Worm (Caenorhabditis elegans): ENCODE measurements around the gene dnj-20.

Gene dnj-20

ce11 chrII:9624110-9624695 is at the start of gene dnj-20, which contains the start of gene ZK1307.8:
TSS of gene dnj-20 (minus strand) at chrII:9624176.
TSS of gene ZK1307.8 (plus strand) at chrII:9624613.
- TF ChIP-seq cog-1 (tag; optimal IDR thresholded peaks at IDR 0.05), result no peak
- TF ChIP-seq flt-1 (GFP tag; IDR thresholded peaks at IDR 0.05), result no peak
- TF ChIP-seq med-1 (GFP tag; optimal IDR thresholded peaks at IDR 0.05; ENCODE audit: insufficient read depth), result no peak
- TF ChIP-seq klf-2 (GFP tag; conservative IDR thresholded peaks at IDR 0.05), result no peak
- TF ChIP-seq ztf-23 (GFP tag; IDR thresholded peaks at IDR 0.05), result no peak
- TF ChIP-seq ref-1 (GFP tag; conservative IDR thresholded peaks at IDR 0.05), result no peak
- no peak for TF ChIP-seq tab-1 (GFP tag; IDR thresholded peaks at IDR 0.05)
- TF ChIP-seq ztf-29 (GFP tag; IDR thresholded peaks at IDR 0.05), result no peak
- TF ChIP-seq T22C8.4 (GFP tag; IDR thresholded peaks at IDR 0.05), result no peak

DNA sequence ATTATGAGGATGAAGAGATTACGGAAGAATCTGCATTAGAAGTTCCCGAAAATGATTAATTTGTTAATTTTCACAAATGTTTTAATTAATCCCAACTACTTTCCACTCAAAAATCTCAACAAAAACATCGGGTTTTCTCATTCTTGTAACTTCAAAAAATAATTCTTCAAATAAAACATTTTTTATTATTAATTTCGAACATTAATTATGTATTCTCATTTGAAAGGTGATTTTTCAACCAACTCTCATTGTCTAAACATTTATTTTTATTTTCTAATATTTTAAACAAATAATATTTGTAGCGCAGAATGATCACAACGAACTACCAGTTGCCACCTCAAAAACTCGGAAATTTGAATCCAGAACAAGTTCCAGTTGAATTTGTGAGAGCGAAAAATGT is 47.3 kb upstream of the dnj-20 start, which contains the start of gene ZK1320.7:
ZK1320.7 (plus strand) TSS at position 301 of the 400 bp plus-strand sequence.
- TF ChIP-seq ztf-23 (GFP tag; IDR thresholded peaks at IDR 0.05), result no peak
- TF ChIP-seq med-1 (GFP tag; optimal IDR thresholded peaks at IDR 0.05; ENCODE audit: insufficient read depth), result no peak
- TF ChIP-seq tab-1 (GFP tag; IDR thresholded peaks at IDR 0.05), result no peak
- TF ChIP-seq T22C8.4 (GFP tag; IDR thresholded peaks at IDR 0.05), result no peak
- TF ChIP-seq flt-1 (GFP tag; IDR thresholded peaks at IDR 0.05), result no peak
- TF ChIP-seq klf-2 (GFP tag; conservative IDR thresholded peaks at IDR 0.05), result no peak
- TF ChIP-seq ztf-29 (GFP tag; IDR thresholded peaks at IDR 0.05), result no peak
- TF ChIP-seq ref-1 (GFP tag; conservative IDR thresholded peaks at IDR 0.05), result no peak
- no peak for TF ChIP-seq cog-1 (tag; optimal IDR thresholded peaks at IDR 0.05)

- TF ChIP-seq T22C8.4 (GFP tag; IDR thresholded peaks at IDR 0.05) (0 out of 2 replicates have a peak, but pooled peaks have one; percentile 23), ztf-29 (GFP tag; IDR thresholded peaks at IDR 0.05) (no peak)
Measured at ce11 chrII:9668959-9669358, 45.0 kb upstream of the dnj-20 start, which contains the start of gene taf-8. TSS of gene taf-8 (plus strand) at chrII:9669318.

ce11 chrII:9667382-9667781 is 43.4 kb upstream of the dnj-20 start, which contains the start of gene ZK1320.11:
TSS of gene ZK1320.11 (plus strand) at chrII:9667624.
- TF ChIP-seq med-1 (GFP tag; optimal IDR thresholded peaks at IDR 0.05; ENCODE audit: insufficient read depth) (no peak), T22C8.4 (GFP tag; IDR thresholded peaks at IDR 0.05) (no peak), ref-1 (GFP tag; conservative IDR thresholded peaks at IDR 0.05) (no peak), tab-1 (GFP tag; IDR thresholded peaks at IDR 0.05) (no peak), cog-1 (tag; optimal IDR thresholded peaks at IDR 0.05) (no peak), flt-1 (GFP tag; IDR thresholded peaks at IDR 0.05) (no peak), klf-2 (GFP tag; conservative IDR thresholded peaks at IDR 0.05) (no peak), ztf-23 (GFP tag; IDR thresholded peaks at IDR 0.05) (no peak), ztf-29 (GFP tag; IDR thresholded peaks at IDR 0.05) (no peak)

- TF ChIP-seq flt-1 (GFP tag; IDR thresholded peaks at IDR 0.05) (no peak), klf-2 (GFP tag; conservative IDR thresholded peaks at IDR 0.05) (no peak), tab-1 (GFP tag; IDR thresholded peaks at IDR 0.05) (no peak), ztf-29 (GFP tag; IDR thresholded peaks at IDR 0.05) (no peak)
Measured at ce11 chrII:9665577-9665976, 41.6 kb upstream of the dnj-20 start, which contains the start of gene ZK1320.5. TSS of gene ZK1320.5 (minus strand) at chrII:9665677.

DNA sequence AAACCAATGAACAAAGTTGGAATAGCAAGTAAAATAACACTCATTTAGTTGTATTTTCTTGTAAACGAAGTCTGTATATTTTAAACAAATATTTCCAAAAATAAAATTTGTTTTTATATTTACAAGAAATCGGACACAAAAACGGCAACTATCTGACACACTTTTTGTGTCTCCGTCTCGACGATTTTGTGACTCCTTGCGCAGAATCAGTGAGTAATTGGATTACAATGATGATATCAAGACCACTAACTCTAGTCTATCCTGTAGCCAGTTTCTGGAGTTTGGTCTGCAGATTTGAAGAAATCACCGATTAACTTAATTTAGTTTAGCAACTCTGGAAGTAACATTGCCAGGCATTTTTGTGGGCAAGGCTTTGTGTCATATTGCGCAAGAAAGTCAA is 38.8 kb upstream of the dnj-20 start, which contains the start of gene cyp-13A10:
cyp-13A10 (minus strand) TSS at position 88 of the 400 bp plus-strand sequence.
- TF ChIP-seq klf-2 (GFP tag; conservative IDR thresholded peaks at IDR 0.05) (no peak), ref-1 (GFP tag; conservative IDR thresholded peaks at IDR 0.05) (no peak), med-1 (GFP tag; optimal IDR thresholded peaks at IDR 0.05; ENCODE audit: insufficient read depth) (no peak), ztf-23 (GFP tag; IDR thresholded peaks at IDR 0.05) (no peak), cog-1 (tag; optimal IDR thresholded peaks at IDR 0.05) (no peak)

- TF ChIP-seq flt-1 (GFP tag; IDR thresholded peaks at IDR 0.05) (no peak), ref-1 (GFP tag; conservative IDR thresholded peaks at IDR 0.05) (no peak), T22C8.4 (GFP tag; IDR thresholded peaks at IDR 0.05) (no peak), ztf-23 (GFP tag; IDR thresholded peaks at IDR 0.05) (no peak), tab-1 (GFP tag; IDR thresholded peaks at IDR 0.05) (no peak), cog-1 (tag; optimal IDR thresholded peaks at IDR 0.05) (no peak), klf-2 (GFP tag; conservative IDR thresholded peaks at IDR 0.05) (no peak), med-1 (GFP tag; optimal IDR thresholded peaks at IDR 0.05; ENCODE audit: insufficient read depth) (no peak), ztf-29 (GFP tag; IDR thresholded peaks at IDR 0.05) (no peak)
Measured at ce11 chrII:9662160-9662559, 38.2 kb upstream of the dnj-20 start.

DNA sequence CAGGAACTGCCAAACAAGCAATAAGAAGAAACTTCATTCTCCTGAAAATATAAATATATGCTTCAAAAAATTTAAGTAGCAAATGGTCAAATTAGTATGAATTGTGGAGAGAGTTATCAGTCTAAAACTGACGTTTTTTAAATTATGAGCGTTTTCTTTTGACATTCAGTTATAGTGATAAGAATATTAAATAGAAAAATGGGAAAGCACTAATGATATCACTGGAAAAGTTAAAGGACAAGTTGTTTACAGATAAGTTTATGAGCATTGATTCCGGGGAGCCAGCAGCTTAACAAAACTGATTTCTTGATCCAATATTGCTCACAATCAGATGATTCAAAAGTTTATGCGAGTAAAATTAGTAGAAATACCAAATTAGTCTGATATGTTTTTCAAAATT is 36.4 kb upstream of the dnj-20 start, which contains the start of gene ZK1320.3:
ZK1320.3 (minus strand) TSS at position 41 of the 400 bp plus-strand sequence.
- TF ChIP-seq cog-1 (tag; optimal IDR thresholded peaks at IDR 0.05) (no peak), flt-1 (GFP tag; IDR thresholded peaks at IDR 0.05) (no peak), tab-1 (GFP tag; IDR thresholded peaks at IDR 0.05) (no peak), ref-1 (GFP tag; conservative IDR thresholded peaks at IDR 0.05) (no peak), klf-2 (GFP tag; conservative IDR thresholded peaks at IDR 0.05) (no peak), ztf-23 (GFP tag; IDR thresholded peaks at IDR 0.05) (no peak)

- no peak for TF ChIP-seq ref-1 (GFP tag; conservative IDR thresholded peaks at IDR 0.05)
- TF ChIP-seq med-1 (GFP tag; optimal IDR thresholded peaks at IDR 0.05; ENCODE audit: insufficient read depth), result no peak
- no peak for TF ChIP-seq flt-1 (GFP tag; IDR thresholded peaks at IDR 0.05)
- no peak for TF ChIP-seq tab-1 (GFP tag; IDR thresholded peaks at IDR 0.05)
Measured at ce11 chrII:9658915-9659314, 34.9 kb upstream of the dnj-20 start, which contains the start of gene ZK1320.2. TSS of gene ZK1320.2 (minus strand) at chrII:9659002.

ce11 chrII:9656210-9656755 is 32.3 kb upstream of the dnj-20 start, which contains the start of gene gstk-1:
TSS of gene gstk-1 (plus strand) at chrII:9656705.
- TF ChIP-seq flt-1 (GFP tag; IDR thresholded peaks at IDR 0.05) (no peak), med-1 (GFP tag; optimal IDR thresholded peaks at IDR 0.05; ENCODE audit: insufficient read depth) (no peak), ztf-29 (GFP tag; IDR thresholded peaks at IDR 0.05) (no peak), klf-2 (GFP tag; conservative IDR thresholded peaks at IDR 0.05) (no peak), ref-1 (GFP tag; conservative IDR thresholded peaks at IDR 0.05) (no peak), ztf-23 (GFP tag; IDR thresholded peaks at IDR 0.05) (no peak), tab-1 (GFP tag; IDR thresholded peaks at IDR 0.05) (no peak)

Measured in whole organism, midembryonic.